Worm (Caenorhabditis elegans): ENCODE measurements around the gene mon-2.

DNA sequence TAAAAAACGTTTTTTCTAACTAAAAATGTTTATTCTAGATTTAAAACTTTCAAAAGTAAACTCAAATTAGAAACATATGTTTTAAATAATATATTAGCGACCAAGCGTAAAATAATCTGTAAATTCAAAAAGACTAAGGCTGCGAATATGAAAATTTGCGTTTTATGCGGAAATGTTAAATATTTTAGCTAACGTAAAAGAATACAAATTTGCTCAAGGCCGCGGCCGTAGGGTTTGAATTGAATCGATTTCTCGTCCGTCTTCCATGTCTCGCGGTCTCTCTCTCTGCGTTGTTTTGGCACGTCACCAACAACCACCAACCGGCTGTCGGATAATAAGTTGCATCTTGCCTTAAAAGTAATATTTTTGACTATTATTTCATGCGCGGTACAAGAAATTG lies 2.8 kb upstream of the mon-2 start, which contains the start of gene F11A10.5:
- TF ChIP-seq F13C5.2 (tag; optimal IDR thresholded peaks at IDR 0.05) (no peak), hmbx-1 (tag; optimal IDR thresholded peaks at IDR 0.05) (no peak), ama-1 (optimal IDR thresholded peaks at IDR 0.05) (no peak), tbx-11 (GFP tag; IDR thresholded peaks at IDR 0.05) (no peak), ceh-36 (tag; optimal IDR thresholded peaks at IDR 0.05) (no peak), tra-4 (tag; optimal IDR thresholded peaks at IDR 0.05) (no peak), ets-7 (tag; optimal IDR thresholded peaks at IDR 0.05) (no peak), hmg-4 (GFP tag; optimal IDR thresholded peaks at IDR 0.05) (no peak), B0310.2 (tag; optimal IDR thresholded peaks at IDR 0.05) (no peak)
